Worm (Caenorhabditis elegans) whole organism, early embryonic: Measurements from ENCODE around the gene C29F7.2.

ENCODE experiments used
- B0310.2 ChIP-seq: sonication (generic microtip); optimal IDR thresholded peaks from 2 replicates; lab custom pipeline; 2016; ENCODE audit warnings: mild to moderate bottlenecking, missing genetic modification characterization, missing compliant biosample characterization
- ama-1 ChIP-seq: fragments of 150-350 bp; optimal IDR thresholded peaks from 2 replicates; lab custom pipeline; 2014
- ets-7 ChIP-seq: sonication (generic microtip); optimal IDR thresholded peaks from 2 replicates; lab custom pipeline; 2016; ENCODE audit warnings: missing genotype, missing genetic modification characterization, missing compliant biosample characterization
- flt-1 ChIP-seq: fragments of 200-800 bp; sonication (Bioruptor generic); IDR thresholded peaks from 2 replicates; pipeline ENCODE4 v1.3.6; 2022; ENCODE audit warnings: missing genetic modification characterization, missing compliant biosample characterization
- hmbx-1 ChIP-seq: sonication (generic microtip); optimal IDR thresholded peaks from 2 replicates; lab custom pipeline; 2016; ENCODE audit warnings: mild to moderate bottlenecking, missing genetic modification characterization, missing compliant biosample characterization
- hmg-4 ChIP-seq: fragments of 200-800 bp; sonication (Bioruptor generic); optimal IDR thresholded peaks from 2 replicates; lab custom pipeline; 2018; ENCODE audit warnings: mild to moderate bottlenecking, missing genetic modification characterization, missing compliant biosample characterization
- hnd-1 ChIP-seq: sonication (generic microtip); optimal IDR thresholded peaks from 2 replicates; lab custom pipeline; 2016; ENCODE audit warnings: missing genetic modification characterization, missing compliant biosample characterization
- pes-1 ChIP-seq: fragments of 200-800 bp; sonication (Bioruptor generic); IDR thresholded peaks from 2 replicates; pipeline ENCODE4 v1.3.6; 2022; ENCODE audit warnings: missing genetic modification reagents, missing genetic modification characterization, missing compliant biosample characterization
- scrt-1 ChIP-seq: fragments of 200-800 bp; sonication (Bioruptor generic); IDR thresholded peaks from 2 replicates; pipeline ENCODE4 v1.3.6; 2022; ENCODE audit warnings: missing genetic modification characterization, missing compliant biosample characterization
- tbx-11 ChIP-seq: fragments of 200-800 bp; sonication (Bioruptor generic); IDR thresholded peaks from 2 replicates; pipeline ENCODE4 v1.3.6; 2022; ENCODE audit warnings: missing genetic modification characterization, missing compliant biosample characterization
- tbx-37 ChIP-seq: fragments of 200-800 bp; sonication (Bioruptor generic); conservative IDR thresholded peaks from 2 replicates; pipeline ENCODE4 v1.3.6; 2022; ENCODE audit warnings: missing genetic modification reagents, missing genetic modification characterization, missing compliant biosample characterization

- TF ChIP-seq flt-1 (GFP tag; lab: Robert Waterston, UW) (no peak), ama-1 (lab: Kevin White, UChicago) (no peak), hnd-1 (tag; lab: Kevin White, UChicago) (no peak), pes-1 (GFP tag; lab: Robert Waterston, UW) (no peak), scrt-1 (no peak), hmg-4 (GFP tag; lab: Kevin White, UChicago) (no peak), tbx-37 (GFP tag; lab: Robert Waterston, UW) (no peak), tbx-11 (GFP tag; lab: Robert Waterston, UW) (no peak), B0310.2 (tag; lab: Kevin White, UChicago) (no peak), hmbx-1 (no peak), ets-7 (tag; lab: Kevin White, UChicago) (no peak)
These were observed 14.1 kb upstream of the C29F7.2 start, which contains the start of gene F02C12.1 for ce11 chrX:13401783-13402182.
